Worm (Caenorhabditis elegans): ENCODE measurements around the gene Y39A1A.16.

DNA sequence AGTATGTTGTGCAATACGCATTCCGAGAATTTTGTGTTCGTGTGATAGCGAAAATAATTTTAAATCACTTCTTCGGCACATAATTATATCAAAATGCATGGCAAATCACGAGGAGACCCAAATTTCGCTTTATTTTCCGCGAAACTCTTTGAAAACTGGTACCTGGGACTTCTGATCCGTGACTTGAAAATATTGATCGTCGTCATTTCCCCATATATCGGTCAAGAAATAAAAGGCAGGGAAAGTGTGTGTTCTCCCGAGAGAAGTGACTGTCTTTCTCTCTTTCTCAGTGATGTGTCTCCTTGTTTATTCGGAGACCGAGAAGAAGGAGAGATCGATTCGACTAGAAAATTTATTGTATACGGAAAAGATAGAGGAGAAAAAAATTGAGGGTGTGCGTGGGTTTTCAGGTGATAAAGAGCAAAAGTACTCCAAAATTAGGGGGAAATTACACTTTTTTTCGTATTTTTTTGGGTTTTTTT, 32.2 kb downstream of the Y39A1A.16 start, which contains the start of gene W09D10.5:
- TF ChIP-seq tbx-2 (tag; optimal IDR thresholded peaks at IDR 0.05) (no peak), dmd-4 (tag; optimal IDR thresholded peaks at IDR 0.05; ENCODE audit: borderline replicate concordance) (no peak), pax-1 (tag; optimal IDR thresholded peaks at IDR 0.05) (no peak)
